Worm (Caenorhabditis elegans) whole organism, late embryonic: ENCODE measurements around the gene F09E5.11.

ENCODE experiments used
- C08G9.2 ChIP-seq: sonication (generic microtip); optimal IDR thresholded peaks from 2 replicates; lab custom pipeline; 2016; ENCODE audit warnings: mild to moderate bottlenecking, missing genetic modification characterization, moderate library complexity, missing compliant biosample characterization
- C38D4.7 ChIP-seq: fragments of 200-800 bp; sonication (Bioruptor generic); optimal IDR thresholded peaks from 2 replicates; lab custom pipeline; 2018; ENCODE audit warnings: mild to moderate bottlenecking, missing genetic modification characterization, moderate library complexity, missing compliant biosample characterization
- K09A11.1 ChIP-seq: sonication (generic microtip); optimal IDR thresholded peaks from 2 replicates; lab custom pipeline; 2017; ENCODE audit warnings: antibody characterized with exemption, mild to moderate bottlenecking, missing genetic modification characterization, missing compliant biosample characterization; ENCODE audit not compliant: insufficient read depth
- ahr-1 ChIP-seq: sonication (generic microtip); optimal IDR thresholded peaks from 2 replicates; lab custom pipeline; 2016; ENCODE audit warnings: missing genetic modification characterization, missing compliant biosample characterization
- ceh-18 ChIP-seq: sonication (generic microtip); optimal IDR thresholded peaks from 2 replicates; lab custom pipeline; 2016; ENCODE audit warnings: missing genetic modification characterization, missing compliant biosample characterization
- ceh-22 ChIP-seq: sonication (generic microtip); optimal IDR thresholded peaks from 2 replicates; lab custom pipeline; 2017; ENCODE audit warnings: missing biosample characterization, missing genetic modification characterization
- ceh-24 ChIP-seq: sonication (generic microtip); optimal IDR thresholded peaks from 2 replicates; lab custom pipeline; 2016; ENCODE audit warnings: mild to moderate bottlenecking, missing genetic modification characterization, missing compliant biosample characterization
- ceh-30 ChIP-seq: fragments of 150-350 bp; optimal IDR thresholded peaks from 2 replicates; lab custom pipeline; 2014; ENCODE audit warnings: missing biosample characterization, missing genetic modification characterization
- ceh-31 ChIP-seq: sonication (generic microtip); optimal IDR thresholded peaks from 2 replicates; lab custom pipeline; 2016; ENCODE audit warnings: missing genetic modification characterization, missing compliant biosample characterization
- ceh-45 ChIP-seq: fragments of 200-800 bp; sonication (Bioruptor generic); IDR thresholded peaks from 2 replicates; pipeline ENCODE4 v1.3.6; 2022; ENCODE audit warnings: missing genetic modification reagents, missing genetic modification characterization, missing compliant biosample characterization
- che-1 ChIP-seq: sonication (generic microtip); optimal IDR thresholded peaks from 2 replicates; lab custom pipeline; 2016; ENCODE audit warnings: mild to moderate bottlenecking, missing genetic modification characterization, missing compliant biosample characterization
- elt-2 ChIP-seq: sonication (generic microtip); optimal IDR thresholded peaks from 2 replicates; lab custom pipeline; 2016; ENCODE audit warnings: missing genetic modification reagents, missing genetic modification characterization, missing compliant biosample characterization
- fax-1 ChIP-seq: sonication (generic microtip); optimal IDR thresholded peaks from 2 replicates; lab custom pipeline; 2016; ENCODE audit warnings: missing genotype, missing genetic modification characterization, missing compliant biosample characterization
- hlh-13 ChIP-seq: fragments of 200-800 bp; sonication (Bioruptor generic); optimal IDR thresholded peaks from 2 replicates; lab custom pipeline; 2018; ENCODE audit warnings: mild to moderate bottlenecking, missing genetic modification characterization, missing compliant biosample characterization
- hlh-30 ChIP-seq: sonication (generic microtip); optimal IDR thresholded peaks from 2 replicates; lab custom pipeline; 2017; ENCODE audit warnings: antibody characterized with exemption, missing genetic modification characterization, missing compliant biosample characterization; ENCODE audit not compliant: insufficient read depth
- lim-6 ChIP-seq: sonication (generic microtip); optimal IDR thresholded peaks from 2 replicates; lab custom pipeline; 2016; ENCODE audit warnings: missing genetic modification characterization, missing compliant biosample characterization
- nfya-1 ChIP-seq: sonication (generic microtip); optimal IDR thresholded peaks from 2 replicates; lab custom pipeline; 2017; ENCODE audit warnings: missing genetic modification characterization, mild to moderate bottlenecking, missing compliant biosample characterization, antibody characterized with exemption, moderate library complexity
- nhr-11 ChIP-seq: fragments of 150-350 bp; optimal IDR thresholded peaks from 2 replicates; lab custom pipeline; 2014; ENCODE audit warnings: missing biosample characterization, missing genetic modification characterization
- pax-1 ChIP-seq: fragments of 150-350 bp; optimal IDR thresholded peaks from 2 replicates; lab custom pipeline; 2014; ENCODE audit warnings: missing biosample characterization, missing genetic modification characterization
- pha-2 ChIP-seq: sonication (generic microtip); optimal IDR thresholded peaks from 2 replicates; lab custom pipeline; 2017; ENCODE audit warnings: mild to moderate bottlenecking, missing genetic modification characterization, missing compliant biosample characterization
- pha-4 ChIP-seq: fragments of 150-350 bp; optimal IDR thresholded peaks from 2 replicates; lab custom pipeline; 2018; ENCODE audit warnings: missing biosample characterization, missing genetic modification reagents, missing genetic modification characterization
- pqm-1 ChIP-seq: sonication (generic microtip); optimal IDR thresholded peaks from 2 replicates; lab custom pipeline; 2016; ENCODE audit warnings: missing genetic modification characterization, missing compliant biosample characterization
- ref-2 ChIP-seq: sonication (generic microtip); optimal IDR thresholded peaks from 2 replicates; lab custom pipeline; 2016; ENCODE audit warnings: missing genetic modification characterization, missing compliant biosample characterization
- sox-4 ChIP-seq: sonication (generic microtip); optimal IDR thresholded peaks from 2 replicates; lab custom pipeline; 2017; ENCODE audit warnings: mild to moderate bottlenecking, missing genetic modification characterization, inconsistent platforms, missing compliant biosample characterization
- tbx-2 ChIP-seq: sonication (generic microtip); optimal IDR thresholded peaks from 2 replicates; lab custom pipeline; 2016; ENCODE audit warnings: missing genetic modification characterization, missing compliant biosample characterization
- tbx-7 ChIP-seq: sonication (generic microtip); optimal IDR thresholded peaks from 2 replicates; lab custom pipeline; 2016; ENCODE audit warnings: missing genotype, missing genetic modification characterization, missing compliant biosample characterization
- ttx-3 ChIP-seq: sonication (generic microtip); optimal IDR thresholded peaks from 2 replicates; lab custom pipeline; 2016; ENCODE audit warnings: missing genetic modification reagents, missing genetic modification characterization, missing compliant biosample characterization
- unc-3 ChIP-seq, 2 experiments: fragments of 200-800 bp in 1 of 2; sonication (Bioruptor generic) in 1 of 2; sonication (generic microtip) in 1 of 2; conservative IDR thresholded peaks in 1 of 2; optimal IDR thresholded peaks in 1 of 2; 2 replicates each; pipeline versions ENCODE4 v1.3.6 to Lab custom; 2016 to 2022; ENCODE audit warnings: missing compliant biosample characterization in 2 of 2, missing genetic modification characterization in 2 of 2, missing genetic modification reagents in 1 of 2
- unc-55 ChIP-seq: sonication (generic microtip); optimal IDR thresholded peaks from 2 replicates; lab custom pipeline; 2017; ENCODE audit warnings: missing biosample characterization, missing genetic modification reagents, missing genetic modification characterization
- zip-5 ChIP-seq: sonication (generic microtip); optimal IDR thresholded peaks from 2 replicates; lab custom pipeline; 2016; ENCODE audit warnings: missing genetic modification characterization, missing compliant biosample characterization
- ztf-16 ChIP-seq: sonication (generic microtip); optimal IDR thresholded peaks from 2 replicates; lab custom pipeline; 2017; ENCODE audit warnings: missing genetic modification characterization, missing compliant biosample characterization

F09E5.11 gene

ce11 chrII:5335370-5336034 lies 22.5 kb downstream of the F09E5.11 start:
- no peak for TF ChIP-seq pha-4 (tag; lab: Kevin White, UChicago)
- no peak for TF ChIP-seq nhr-11
- no peak for TF ChIP-seq sox-4 (tag; lab: Kevin White, UChicago)
- TF ChIP-seq C38D4.7 (GFP tag; lab: Kevin White, UChicago): no peak
- TF ChIP-seq C08G9.2 (tag; lab: Kevin White, UChicago): no peak

- no peak for TF ChIP-seq ceh-30 (tag; lab: Kevin White, UChicago)
- TF ChIP-seq pax-1 (tag; lab: Kevin White, UChicago): no peak
- TF ChIP-seq ahr-1 (tag; lab: Kevin White, UChicago): no peak
Measured at ce11 chrII:5334628-5335027, 23.4 kb downstream of the F09E5.11 start.

DNA sequence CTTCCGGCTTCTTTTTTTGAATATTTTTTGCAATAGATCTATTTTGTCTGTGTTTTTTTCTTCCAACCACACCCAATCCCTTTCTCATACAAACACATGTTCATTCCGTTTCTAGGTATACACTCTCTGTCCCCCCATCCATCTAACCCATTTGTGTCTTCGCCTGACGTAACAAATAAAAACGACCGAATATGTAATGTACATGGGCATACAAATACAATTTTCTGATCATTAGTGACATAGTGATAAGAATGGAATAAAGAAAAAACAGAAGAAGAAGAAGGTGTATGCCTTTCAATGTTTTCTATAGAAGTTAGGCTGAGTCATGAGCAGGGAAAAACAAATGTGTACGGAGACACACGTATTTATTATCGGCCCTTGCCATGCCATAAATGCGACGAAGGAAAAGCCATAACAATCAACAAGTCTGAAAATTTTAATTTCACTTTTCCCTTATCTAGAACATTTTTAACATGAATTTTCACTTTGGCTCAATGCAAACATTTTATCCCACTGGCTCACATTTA lies 24.2 kb downstream of the F09E5.11 start:
- TF ChIP-seq elt-2 (tag; lab: Kevin White, UChicago): peak; percentile 54
- no peak for TF ChIP-seq fax-1
- no peak for TF ChIP-seq hlh-13 (GFP tag; lab: Kevin White, UChicago)
- TF ChIP-seq ceh-31 (tag; lab: Kevin White, UChicago): no peak
- TF ChIP-seq nhr-11: no peak
- no peak for TF ChIP-seq C08G9.2 (tag; lab: Kevin White, UChicago)
- no peak for TF ChIP-seq ceh-18 (tag; lab: Kevin White, UChicago)
- no peak for TF ChIP-seq C38D4.7 (GFP tag; lab: Kevin White, UChicago)
- no peak for TF ChIP-seq che-1 (tag; lab: Kevin White, UChicago)

- TF ChIP-seq elt-2 (tag; lab: Kevin White, UChicago): peak; percentile 8
- no peak for TF ChIP-seq zip-5 (tag; lab: Kevin White, UChicago)
- no peak for TF ChIP-seq pax-1 (tag; lab: Kevin White, UChicago)
- no peak for TF ChIP-seq K09A11.1 (tag; lab: Kevin White, UChicago)
Measured at ce11 chrII:5332345-5333124, 25.5 kb downstream of the F09E5.11 start.

DNA sequence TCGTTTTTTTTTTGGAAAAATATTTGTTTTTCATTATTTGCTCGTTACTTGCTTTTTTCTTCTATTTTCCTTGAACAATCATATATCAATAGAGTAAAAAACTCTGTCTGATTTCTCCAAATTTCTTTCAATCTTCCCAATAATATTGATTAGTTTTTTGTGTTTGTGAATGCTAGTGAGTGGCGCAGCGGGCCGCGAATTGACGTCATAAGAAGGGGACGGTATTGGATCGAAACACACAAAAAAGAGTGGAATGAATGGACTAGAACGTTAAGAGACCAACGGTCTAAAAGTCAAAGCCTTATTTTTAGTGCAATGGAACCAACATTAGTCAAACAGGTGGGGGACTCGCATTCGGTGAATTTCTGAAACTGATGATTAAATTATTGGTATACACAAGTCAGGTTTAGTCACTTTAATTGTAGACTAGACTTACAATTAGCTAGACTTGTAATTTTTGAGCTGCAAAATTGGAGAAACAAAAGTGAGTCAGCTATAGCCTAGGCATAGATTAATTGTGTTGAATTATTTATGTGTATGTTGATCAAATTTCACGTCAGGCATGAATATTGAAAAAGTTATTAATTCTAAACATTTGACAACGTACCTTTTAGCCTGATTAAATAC lies 26.2 kb downstream of the F09E5.11 start:
- TF ChIP-seq ceh-45 (GFP tag; lab: Robert Waterston, UW) (no peak), pha-2 (no peak), K09A11.1 (tag; lab: Kevin White, UChicago) (no peak), elt-2 (tag; lab: Kevin White, UChicago) (no peak), tbx-2 (no peak), ceh-30 (tag; lab: Kevin White, UChicago) (no peak), sox-4 (tag; lab: Kevin White, UChicago) (no peak), ref-2 (tag; lab: Kevin White, UChicago) (no peak)

DNA sequence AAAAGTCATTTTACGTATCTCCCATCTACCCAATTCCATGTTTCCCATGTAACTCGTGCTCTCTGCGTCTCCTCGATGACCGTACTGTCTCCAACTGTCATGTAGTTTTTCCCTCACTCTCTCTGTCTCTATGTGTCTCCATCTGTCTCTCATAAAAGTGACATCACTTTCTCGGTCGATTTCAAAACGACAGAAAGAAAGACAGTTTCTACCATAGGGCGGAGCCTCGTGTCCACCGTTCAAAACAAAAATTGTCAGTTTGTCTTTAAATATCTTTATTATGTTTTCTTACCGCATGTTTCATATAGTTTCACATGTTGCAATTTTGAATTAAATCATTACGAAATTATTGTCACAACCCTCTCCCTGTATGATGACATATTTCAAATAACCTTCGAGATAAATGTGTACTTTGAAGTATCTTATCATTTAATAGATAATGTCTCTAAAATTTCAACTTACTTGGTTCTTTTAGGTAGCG lies 27.7 kb downstream of the F09E5.11 start:
- TF ChIP-seq tbx-7 (no peak), ceh-31 (tag; lab: Kevin White, UChicago) (peak; percentile 31), ztf-16 (tag; lab: Kevin White, UChicago) (no peak), ceh-22 (tag; lab: Kevin White, UChicago) (no peak), unc-55 (GFP tag; lab: Kevin White, UChicago) (peak; percentile 88), unc-3 (GFP tag; conservative IDR thresholded peaks at IDR 0.05; lab: Robert Waterston, UW) (no peak), unc-3 (tag; optimal IDR thresholded peaks at IDR 0.05; lab: Kevin White, UChicago) (no peak), elt-2 (tag; lab: Kevin White, UChicago) (peak; percentile 59), lim-6 (tag; lab: Kevin White, UChicago) (no peak), ceh-18 (tag; lab: Kevin White, UChicago) (peak; percentile 57), ceh-24 (tag; lab: Kevin White, UChicago) (no peak), nfya-1 (peak; percentile 70), hlh-30 (tag; lab: Kevin White, UChicago) (peak; percentile 48), pqm-1 (tag; lab: Kevin White, UChicago) (peak; percentile 55), ttx-3 (no peak), pax-1 (tag; lab: Kevin White, UChicago) (peak; percentile 52)
